Fruit fly (Drosophila melanogaster): ENCODE data around the gene mgl.
A peak's percentile ranks its signal among the peaks of the same experiment; 100 is the strongest.

mgl gene

DNA sequence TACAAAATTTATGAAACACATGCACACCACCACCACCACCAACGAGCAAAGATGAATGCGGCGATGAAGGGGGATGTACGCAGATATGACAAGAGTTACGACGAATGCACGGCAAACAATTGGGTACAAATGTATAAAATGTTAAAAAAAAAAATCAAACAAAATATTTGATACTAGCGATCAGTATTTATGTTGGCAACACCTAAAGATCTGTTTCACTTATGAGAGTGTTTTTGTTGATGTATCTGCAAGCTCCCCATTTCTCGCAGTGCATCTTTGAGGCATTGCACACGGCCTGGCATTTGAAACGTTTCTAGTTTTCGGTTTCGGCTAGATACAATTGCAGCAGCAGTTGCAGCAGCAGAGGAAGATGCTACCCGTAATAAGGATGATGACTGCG lies 13.1 kb downstream of the mgl start (continued):
- TF ChIP-seq CG13123 (GFP tag; optimal IDR thresholded peaks at IDR 0.05): peak; percentile 44
- peak; percentile 76 for TF ChIP-seq Ptx1 (GFP tag; IDR thresholded peaks at IDR 0.05)
- TF ChIP-seq bsh (GFP tag; optimal IDR thresholded peaks at IDR 0.05): peak in 1 of 2 experiments; percentile 87
- peak; percentile 72 for TF ChIP-seq CG8765 (GFP tag; IDR thresholded peaks at IDR 0.05)
- TF ChIP-seq gcm (GFP tag; optimal IDR thresholded peaks at IDR 0.05): peak; percentile 48
- TF ChIP-seq Lim3 (GFP tag; IDR thresholded peaks at IDR 0.05): no peak
- TF ChIP-seq CG6791 (GFP tag; IDR thresholded peaks at IDR 0.05; ENCODE audit: partially characterized antibody): no peak
- TF ChIP-seq CG6272 (GFP tag; IDR thresholded peaks at IDR 0.05): peak; percentile 49; the same call in 1 of the 2 replicates
- peak; percentile 29 for TF ChIP-seq grn (GFP tag; optimal IDR thresholded peaks at IDR 0.05)
- peak; percentile 60 for TF ChIP-seq ewg (GFP tag; optimal IDR thresholded peaks at IDR 0.05)
- TF ChIP-seq Hmx (GFP tag; optimal IDR thresholded peaks at IDR 0.05): no peak
- TF ChIP-seq da (GFP tag; optimal IDR thresholded peaks at IDR 0.05): peak; percentile 31
- no peak for TF ChIP-seq mld (GFP tag; IDR thresholded peaks at IDR 0.05; ENCODE audit: partially characterized antibody)
- TF ChIP-seq CrebB (tag; optimal IDR thresholded peaks at IDR 0.05): no peak
- no peak for TF ChIP-seq CG16779 (GFP tag; IDR thresholded peaks at IDR 0.05)
- peak; percentile 73 for TF ChIP-seq CoRest (tag; optimal IDR thresholded peaks at IDR 0.05)
- TF ChIP-seq vnd (GFP tag; IDR thresholded peaks at IDR 0.05; ENCODE audit: partially characterized antibody): no peak
- no peak for TF ChIP-seq CG7928 (GFP tag; optimal IDR thresholded peaks at IDR 0.05)
- peak; percentile 61 for TF ChIP-seq CG1647 (GFP tag; optimal IDR thresholded peaks at IDR 0.05)
- TF ChIP-seq CG4730 (GFP tag; IDR thresholded peaks at IDR 0.05): no peak; the same call in 1 of the 2 replicates
- TF ChIP-seq CG30403 (GFP tag; optimal IDR thresholded peaks at IDR 0.05): peak; percentile 77
- TF ChIP-seq CG2202 (tag; optimal IDR thresholded peaks at IDR 0.05): peak; percentile 72
- peak; percentile 41; the same call in 1 of the 2 replicates for TF ChIP-seq ssp (GFP tag; IDR thresholded peaks at IDR 0.05)
- no peak for TF ChIP-seq CG8478 (optimal IDR thresholded peaks at IDR 0.05)
- TF ChIP-seq Doc3 (GFP tag; IDR thresholded peaks at IDR 0.05; ENCODE audit: partially characterized antibody): no peak
- TF ChIP-seq CG3995 (GFP tag; optimal IDR thresholded peaks at IDR 0.05): no peak
- no peak for TF ChIP-seq kni (GFP tag; optimal IDR thresholded peaks at IDR 0.05)
- peak; percentile 54 for TF ChIP-seq slbo (GFP tag; IDR thresholded peaks at IDR 0.05)
- peak; percentile 40 for TF ChIP-seq CG18619 (GFP tag; optimal IDR thresholded peaks at IDR 0.05)
- peak; percentile 49 for TF ChIP-seq Mad (GFP tag; optimal IDR thresholded peaks at IDR 0.05)
- TF ChIP-seq corto (GFP tag; optimal IDR thresholded peaks at IDR 0.05): no peak
- TF ChIP-seq trh (GFP tag; optimal IDR thresholded peaks at IDR 0.05): peak; percentile 47
- TF ChIP-seq CG18764 (GFP tag; optimal IDR thresholded peaks at IDR 0.05): peak; percentile 50
- TF ChIP-seq rib (GFP tag; IDR thresholded peaks at IDR 0.05): no peak
- peak; percentile 52 for TF ChIP-seq wek (GFP tag; optimal IDR thresholded peaks at IDR 0.05)
- no peak for TF ChIP-seq Fer2 (tag; optimal IDR thresholded peaks at IDR 0.05)
- TF ChIP-seq Vsx1 (GFP tag; optimal IDR thresholded peaks at IDR 0.05): peak; percentile 21
- TF ChIP-seq Atf3 (GFP tag; optimal IDR thresholded peaks at IDR 0.05): peak; percentile 85
- no peak for TF ChIP-seq psq (GFP tag; optimal IDR thresholded peaks at IDR 0.05)
- no peak for TF ChIP-seq Bteb2 (GFP tag; optimal IDR thresholded peaks at IDR 0.05)
- TF ChIP-seq CG4617 (GFP tag; optimal IDR thresholded peaks at IDR 0.05; ENCODE audit: borderline replicate concordance): peak; percentile 56
- TF ChIP-seq CG15601 (tag; optimal IDR thresholded peaks at IDR 0.05): peak; percentile 62
- TF ChIP-seq CG10462 (GFP tag; optimal IDR thresholded peaks at IDR 0.05): peak; percentile 26
- peak; percentile 70 for TF ChIP-seq bcd (GFP tag; optimal IDR thresholded peaks at IDR 0.05)
- TF ChIP-seq dm (GFP tag; optimal IDR thresholded peaks at IDR 0.05): peak; percentile 37
- peak; percentile 52 for TF ChIP-seq D19A (tag; optimal IDR thresholded peaks at IDR 0.05)
- no peak for TF ChIP-seq yki (optimal IDR thresholded peaks at IDR 0.05)
- TF ChIP-seq tx (GFP tag; optimal IDR thresholded peaks at IDR 0.05): peak; percentile 50
- no peak for TF ChIP-seq CG15514 (GFP tag; optimal IDR thresholded peaks at IDR 0.05)
- peak; percentile 95 for TF ChIP-seq Med (GFP tag)
- TF ChIP-seq esg (GFP tag; conservative IDR thresholded peaks at IDR 0.05): peak; percentile 54
- peak; percentile 70 for TF ChIP-seq Oli (tag; optimal IDR thresholded peaks at IDR 0.05)

Data from whole organism, embryonic.